Fruit fly (Drosophila melanogaster) whole organism, embryonic: ENCODE data around the gene PIG-U.

Source experiments
- Aef1 ChIP-seq: fragments of 200-800 bp; sonication (Bioruptor generic); IDR thresholded peaks from 3 replicates; pipeline ENCODE4 v1.3.6; 2022; ENCODE audit warnings: missing biosample characterization, missing genetic modification characterization
- Atf-2 ChIP-seq: fragments of 200-800 bp; sonication (Bioruptor generic); optimal IDR thresholded peaks from 2 replicates; lab custom pipeline; 2016; ENCODE audit warnings: missing biosample characterization, missing genetic modification characterization
- BEAF-32 ChIP-seq: fragments of 200-800 bp; sonication (Bioruptor generic); optimal IDR thresholded peaks from 3 replicates; lab custom pipeline; 2017; ENCODE audit warnings: missing biosample characterization, missing genetic modification characterization, mild to moderate bottlenecking, moderate library complexity, missing genetic modification reagents
- Blimp-1 ChIP-seq: fragments of 200-800 bp; sonication (Bioruptor generic); optimal IDR thresholded peaks from 3 replicates; lab custom pipeline; 2018; ENCODE audit warnings: missing biosample characterization, missing genetic modification characterization, mild to moderate bottlenecking, moderate library complexity, missing genetic modification reagents
- CG10147 ChIP-seq: fragments of 200-800 bp; sonication (Bioruptor generic); optimal IDR thresholded peaks from 2 replicates; lab custom pipeline; 2019; ENCODE audit warnings: missing biosample characterization, mild to moderate bottlenecking, missing genetic modification characterization, moderate library complexity
- CG10366 ChIP-seq: fragments of 200-800 bp; sonication (Bioruptor generic); IDR thresholded peaks from 2 replicates; pipeline ENCODE4 v1.3.6; 2022; ENCODE audit warnings: missing biosample characterization, missing genetic modification characterization
- CG10543 ChIP-seq: fragments of 200-800 bp; sonication (Bioruptor generic); optimal IDR thresholded peaks from 3 replicates; lab custom pipeline; 2017; ENCODE audit warnings: missing biosample characterization, mild to moderate bottlenecking, missing genetic modification characterization, moderate library complexity
- CG10565 ChIP-seq: fragments of 200-800 bp; sonication (Bioruptor generic); optimal IDR thresholded peaks from 3 replicates; lab custom pipeline; 2016; ENCODE audit warnings: missing biosample characterization, mild to moderate bottlenecking, missing genetic modification characterization
- CG11398 ChIP-seq: fragments of 200-800 bp; sonication (Bioruptor generic); optimal IDR thresholded peaks from 2 replicates; lab custom pipeline; 2016; ENCODE audit warnings: missing biosample characterization, missing genetic modification characterization
- CG16815 ChIP-seq: fragments of 200-800 bp; sonication (Bioruptor generic); optimal IDR thresholded peaks from 3 replicates; lab custom pipeline; 2017; ENCODE audit warnings: missing biosample characterization, mild to moderate bottlenecking, missing genetic modification characterization
- CG2712 ChIP-seq: fragments of 200-800 bp; optimal IDR thresholded peaks from 3 replicates; lab custom pipeline; 2019; ENCODE audit warnings: missing biosample characterization, mild to moderate bottlenecking, missing genetic modification characterization, moderate library complexity
- CG3163 ChIP-seq: fragments of 200-800 bp; sonication (Bioruptor generic); optimal IDR thresholded peaks from 3 replicates; lab custom pipeline; 2016; ENCODE audit warnings: missing biosample characterization, missing genetic modification characterization
- CG4854 ChIP-seq: fragments of 200-800 bp; sonication (Bioruptor generic); optimal IDR thresholded peaks from 2 replicates; lab custom pipeline; 2016; ENCODE audit warnings: missing biosample characterization, missing genetic modification characterization, inconsistent platforms
- CG6854 ChIP-seq: fragments of 200-800 bp; sonication (Bioruptor generic); optimal IDR thresholded peaks from 3 replicates; lab custom pipeline; 2017; ENCODE audit warnings: missing biosample characterization, mild to moderate bottlenecking, missing genetic modification characterization
- CG7372 ChIP-seq: fragments of 200-800 bp; sonication (Bioruptor generic); IDR thresholded peaks from 2 replicates; pipeline ENCODE4 v1.3.6; 2022; ENCODE audit warnings: missing biosample characterization, missing genetic modification characterization
- CG9437 ChIP-seq: fragments of 200-800 bp; sonication (Bioruptor generic); optimal IDR thresholded peaks from 2 replicates; lab custom pipeline; 2018; ENCODE audit warnings: missing biosample characterization, mild to moderate bottlenecking, missing genetic modification characterization
- CG9817 ChIP-seq: fragments of 200-800 bp; sonication (Bioruptor generic); optimal IDR thresholded peaks from 2 replicates; lab custom pipeline; 2018; ENCODE audit warnings: missing biosample characterization, mild to moderate bottlenecking, missing genetic modification characterization, moderate library complexity
- CoRest ChIP-seq: fragments of 200-800 bp; sonication (Bioruptor generic); optimal IDR thresholded peaks from 3 replicates; lab custom pipeline; 2018; ENCODE audit warnings: missing biosample characterization, mild to moderate bottlenecking, missing genetic modification characterization, moderate library complexity
- D ChIP-seq, 2 experiments: fragments of 200-800 bp in 1 of 2; fragments of >200 bp in 1 of 2; sonication (Bioruptor generic) in 1 of 2; optimal IDR thresholded peaks; 2 replicates in 1 of 2; 3 replicates in 1 of 2; lab custom pipeline; 2017; ENCODE audit warnings: mild to moderate bottlenecking in 1 of 2, missing biosample characterization in 1 of 2, missing genetic modification characterization in 1 of 2, missing genetic modification reagents in 1 of 2
- Med ChIP-seq: fragments of 200-800 bp; sonication (Bioruptor generic); peaks from one replicate; lab custom pipeline; 2016; ENCODE audit warnings: missing biosample characterization, missing genetic modification characterization, mild to moderate bottlenecking, inconsistent platforms, moderate library complexity
- NFAT ChIP-seq: fragments of 200-800 bp; sonication (Bioruptor generic); IDR thresholded peaks from 2 replicates; pipeline ENCODE4 v1.3.6; 2022; ENCODE audit warnings: missing biosample characterization, missing genetic modification characterization
- Oli ChIP-seq: fragments of 200-800 bp; sonication (Bioruptor generic); optimal IDR thresholded peaks from 2 replicates; lab custom pipeline; 2018; ENCODE audit warnings: missing biosample characterization, mild to moderate bottlenecking, missing genetic modification characterization, moderate library complexity
- Ptx1 ChIP-seq: fragments of 200-800 bp; sonication (Bioruptor generic); IDR thresholded peaks from 2 replicates; pipeline ENCODE4 v1.3.6; 2022; ENCODE audit warnings: missing biosample characterization, missing genetic modification characterization
- Sox100B ChIP-seq: fragments of 200-800 bp; sonication (Bioruptor generic); optimal IDR thresholded peaks from 3 replicates; lab custom pipeline; 2018; ENCODE audit warnings: missing biosample characterization, mild to moderate bottlenecking, missing genetic modification characterization
- Spps ChIP-seq: fragments of 200-800 bp; sonication (Bioruptor generic); optimal IDR thresholded peaks from 2 replicates; lab custom pipeline; 2018; ENCODE audit warnings: missing biosample characterization, mild to moderate bottlenecking, missing genetic modification characterization
- Sry-β ChIP-seq: fragments of 200-800 bp; sonication (Bioruptor generic); optimal IDR thresholded peaks from 2 replicates; lab custom pipeline; 2018; ENCODE audit warnings: missing biosample characterization, mild to moderate bottlenecking, missing genetic modification characterization, moderate library complexity
- Xrp1 ChIP-seq: fragments of 200-800 bp; sonication (Bioruptor generic); IDR thresholded peaks from 2 replicates; pipeline ENCODE4 v1.3.6; 2022; ENCODE audit warnings: missing biosample characterization, missing genetic modification characterization
- ash1 ChIP-seq: fragments of 200-800 bp; sonication (Bioruptor generic); optimal IDR thresholded peaks from 2 replicates; lab custom pipeline; 2018; ENCODE audit warnings: missing biosample characterization, mild to moderate bottlenecking, missing genetic modification characterization
- bab2 ChIP-seq: fragments of 200-800 bp; sonication (Bioruptor generic); optimal IDR thresholded peaks from 2 replicates; lab custom pipeline; 2016; ENCODE audit warnings: missing biosample characterization, missing genetic modification characterization
- chinmo ChIP-seq: fragments of 200-800 bp; sonication (Bioruptor generic); IDR thresholded peaks from 4 replicates; pipeline ENCODE4 v1.3.6; 2022; ENCODE audit warnings: missing biosample characterization, missing genetic modification characterization; ENCODE audit not compliant: partially characterized antibody
- corto ChIP-seq: fragments of 200-800 bp; sonication (Bioruptor generic); optimal IDR thresholded peaks from 2 replicates; lab custom pipeline; 2016; ENCODE audit warnings: missing biosample characterization, mild to moderate bottlenecking, missing genetic modification characterization, moderate library complexity
- eve ChIP-seq, 2 experiments: fragments of >200 bp; optimal IDR thresholded peaks; 2 replicates each; lab custom pipeline; 2017; ENCODE audit warnings: missing biosample characterization in 2 of 2, missing genetic modification characterization in 2 of 2
- ftz-f1 ChIP-seq: fragments of 200-800 bp; sonication (Bioruptor generic); optimal IDR thresholded peaks from 2 replicates; lab custom pipeline; 2016; ENCODE audit warnings: missing biosample characterization, missing genetic modification characterization
- gcm2 ChIP-seq: fragments of 200-800 bp; sonication (Bioruptor generic); optimal IDR thresholded peaks from 2 replicates; lab custom pipeline; 2016; ENCODE audit warnings: missing biosample characterization, missing genetic modification characterization
- gsb-n ChIP-seq: fragments of 200-800 bp; sonication (Bioruptor generic); optimal IDR thresholded peaks from 3 replicates; lab custom pipeline; 2018; ENCODE audit warnings: missing biosample characterization, mild to moderate bottlenecking, missing genetic modification characterization
- mirr ChIP-seq: fragments of 200-800 bp; sonication (Bioruptor generic); optimal IDR thresholded peaks from 3 replicates; lab custom pipeline; 2018; ENCODE audit warnings: missing biosample characterization, mild to moderate bottlenecking, missing genetic modification characterization
- nerfin-1 ChIP-seq: fragments of 200-800 bp; sonication (Bioruptor generic); optimal IDR thresholded peaks from 3 replicates; lab custom pipeline; 2019; ENCODE audit warnings: missing biosample characterization, mild to moderate bottlenecking, missing genetic modification characterization, moderate library complexity
- nerfin-2 ChIP-seq: fragments of 200-800 bp; sonication (Bioruptor generic); IDR thresholded peaks from 2 replicates; pipeline ENCODE4 v1.3.6; 2022; ENCODE audit warnings: missing biosample characterization, missing genetic modification characterization; ENCODE audit not compliant: partially characterized antibody
- nom ChIP-seq: fragments of 200-800 bp; sonication (Bioruptor generic); optimal IDR thresholded peaks from 2 replicates; lab custom pipeline; 2017; ENCODE audit warnings: missing biosample characterization, missing genetic modification characterization, mild to moderate bottlenecking, moderate library complexity, missing genetic modification reagents
- ranshi ChIP-seq: fragments of 200-800 bp; sonication (Bioruptor generic); IDR thresholded peaks from 2 replicates; pipeline ENCODE4 v1.3.6; 2022; ENCODE audit warnings: missing biosample characterization, missing genetic modification characterization
- rib ChIP-seq: fragments of 200-800 bp; sonication (Bioruptor generic); IDR thresholded peaks from 2 replicates; pipeline ENCODE4 v1.3.6; 2022; ENCODE audit warnings: missing biosample characterization, missing genetic modification characterization
- ro ChIP-seq: fragments of 200-800 bp; sonication (Bioruptor generic); IDR thresholded peaks from 2 replicates; pipeline ENCODE4 v1.3.6; 2022; ENCODE audit warnings: missing biosample characterization, missing genetic modification characterization
- sc ChIP-seq, 3 experiments: fragments of >200 bp in 2 of 3; fragments of 200-800 bp in 1 of 3; sonication (Bioruptor generic) in 1 of 3; optimal IDR thresholded peaks; 2 replicates in 2 of 3; 3 replicates in 1 of 3; lab custom pipeline; 2017; ENCODE audit warnings: mild to moderate bottlenecking in 1 of 3, missing biosample characterization in 1 of 3, missing genetic modification characterization in 1 of 3, missing genetic modification reagents in 1 of 3
- sens ChIP-seq: fragments of 200-800 bp; sonication (Bioruptor generic); peaks from one replicate; lab custom pipeline; 2016; ENCODE audit warnings: missing biosample characterization, missing genetic modification characterization
- shn ChIP-seq: fragments of 200-800 bp; sonication (Bioruptor generic); optimal IDR thresholded peaks from 3 replicates; lab custom pipeline; 2016; ENCODE audit warnings: missing biosample characterization, missing genetic modification characterization
- ssp ChIP-seq: fragments of 200-800 bp; sonication (Bioruptor generic); IDR thresholded peaks from 2 replicates; pipeline ENCODE4 v1.3.6; 2022; ENCODE audit warnings: missing biosample characterization, missing genetic modification characterization
- z ChIP-seq: fragments of 200-800 bp; sonication (Bioruptor generic); IDR thresholded peaks from 3 replicates; pipeline ENCODE4 v1.3.6; 2022; ENCODE audit warnings: missing biosample characterization, missing genetic modification characterization

PIG-U gene

DNA sequence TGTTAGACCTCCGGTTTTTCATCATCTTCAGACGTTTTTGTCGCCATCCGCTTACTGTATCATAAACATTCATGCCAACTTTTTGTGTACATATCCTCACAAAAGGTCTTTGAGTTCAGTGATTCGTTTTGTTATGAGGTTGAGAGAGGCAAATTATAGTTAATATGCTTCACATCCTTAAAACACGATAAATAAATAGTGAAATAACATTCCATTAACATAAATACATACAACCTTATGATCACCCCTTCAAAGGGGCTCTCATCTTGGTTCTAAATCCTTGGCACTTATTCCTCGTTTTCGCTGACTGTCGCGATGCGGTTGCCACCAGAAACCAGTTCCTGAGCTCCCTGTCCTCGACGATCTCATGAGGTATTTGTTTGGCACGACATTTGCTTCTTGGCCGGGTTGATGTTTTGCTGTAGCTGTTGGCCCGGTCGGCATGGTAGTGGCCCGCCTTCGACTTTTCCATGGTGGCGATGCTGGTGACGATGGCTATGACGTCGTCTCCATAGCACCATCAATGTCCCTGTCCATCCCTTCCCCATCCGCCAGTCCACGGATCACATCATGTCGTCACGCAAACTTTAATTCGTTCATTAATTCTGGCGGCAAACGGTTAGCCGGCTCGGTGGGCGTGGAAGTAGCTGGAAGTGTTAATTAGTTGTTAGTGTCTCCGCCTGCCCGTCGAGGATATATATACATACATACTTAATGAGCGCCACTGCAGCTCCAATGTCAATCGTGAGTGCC lies 45.8 kb upstream of the PIG-U start:
- TF ChIP-seq Med (GFP tag; lab: Kevin White, UChicago) (peak; percentile 35), NFAT (GFP tag; lab: Robert Waterston, UW) (no peak), Atf-2 (no peak)

DNA sequence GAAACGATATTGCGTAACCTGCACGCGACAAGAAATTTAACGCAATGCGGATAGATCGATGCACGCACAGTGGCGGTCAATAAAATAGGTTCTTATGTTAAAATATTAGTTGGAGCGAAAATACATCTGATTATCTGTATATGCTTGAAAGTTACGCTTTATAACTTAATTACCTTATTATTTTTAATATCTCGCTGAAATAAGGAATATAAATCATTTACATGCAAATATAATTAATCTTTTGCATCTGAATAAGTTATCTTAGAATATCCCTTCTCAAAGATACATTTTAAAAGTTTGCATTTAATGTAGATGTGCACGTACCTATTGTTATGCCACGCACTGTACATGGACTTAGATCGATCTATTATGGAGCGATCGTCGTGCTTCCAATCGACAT lies 43.2 kb upstream of the PIG-U start:
- TF ChIP-seq CG10543 (GFP tag; lab: Kevin White, UChicago) (no peak), CG3163 (GFP tag; lab: Kevin White, UChicago) (no peak), gcm2 (GFP tag; lab: Kevin White, UChicago) (no peak), ssp (GFP tag; lab: Robert Waterston, UW) (no peak), gsb-n (peak; percentile 50), nerfin-2 (GFP tag; lab: Robert Waterston, UW) (no peak), eve (GFP tag; optimal IDR thresholded peaks at IDR 0.05; lab: Kevin White, UChicago) (no peak), Oli (tag; lab: Kevin White, UChicago) (peak; percentile 44), sens (peak; percentile 84), CoRest (tag; lab: Kevin White, UChicago) (peak; percentile 32), sc (optimal IDR thresholded peaks at IDR 0.05; lab: Kevin White, UChicago) (no peak), sc (GFP tag; optimal IDR thresholded peaks at IDR 0.05; lab: Kevin White, UChicago) (peak; percentile 27), CG9437 (peak; percentile 9), Sry-β (GFP tag; lab: Kevin White, UChicago) (no peak), CG9817 (tag; lab: Kevin White, UChicago) (no peak), CG7372 (GFP tag; lab: Robert Waterston, UW) (no peak), mirr (no peak), chinmo (GFP tag; lab: Robert Waterston, UW) (no peak), Blimp-1 (GFP tag; lab: Kevin White, UChicago) (peak; percentile 56), CG11398 (no peak), rib (GFP tag; lab: Robert Waterston, UW) (no peak), Ptx1 (peak; percentile 32; the same call in 1 of the 2 replicates), Xrp1 (GFP tag; lab: Robert Waterston, UW) (peak; percentile 63), Spps (peak; percentile 38), ftz-f1 (GFP tag; lab: Kevin White, UChicago) (no peak), Aef1 (GFP tag; lab: Robert Waterston, UW) (no peak), shn (GFP tag; lab: Kevin White, UChicago) (no peak), CG6854 (no peak), BEAF-32 (GFP tag; lab: Kevin White, UChicago) (no peak), z (GFP tag; lab: Robert Waterston, UW) (no peak), CG2712 (tag; lab: Kevin White, UChicago) (peak; percentile 72), ro (GFP tag; lab: Robert Waterston, UW) (no peak), CG10147 (no peak), CG16815 (peak; percentile 32), bab2 (GFP tag; lab: Kevin White, UChicago) (no peak), ranshi (GFP tag; lab: Robert Waterston, UW) (no peak), nerfin-1 (tag; lab: Kevin White, UChicago) (no peak), D (optimal IDR thresholded peaks at IDR 0.05; lab: Kevin White, UChicago) (no peak), D (GFP tag; optimal IDR thresholded peaks at IDR 0.05; lab: Kevin White, UChicago) (peak; percentile 46), CG4854 (GFP tag; lab: Kevin White, UChicago) (no peak), ash1 (GFP tag; lab: Kevin White, UChicago) (no peak), nom (peak; percentile 14), corto (GFP tag; lab: Kevin White, UChicago) (no peak), Sox100B (GFP tag; lab: Kevin White, UChicago) (peak; percentile 42), CG10366 (GFP tag; lab: Robert Waterston, UW) (no peak), CG10565 (GFP tag; lab: Kevin White, UChicago) (no peak)
